Worm (Caenorhabditis elegans) whole organism, midembryonic: ENCODE data around the gene Y82E9BR.5.

ENCODE experiments used
- flt-1 ChIP-seq: fragments of 200-800 bp; sonication (Bioruptor generic); IDR thresholded peaks from 2 replicates; pipeline ENCODE4 v1.3.6; 2022; ENCODE audit warnings: missing genetic modification characterization, missing compliant biosample characterization
- ref-1 ChIP-seq: fragments of 200-800 bp; sonication (Bioruptor generic); conservative IDR thresholded peaks from 2 replicates; pipeline ENCODE4 v1.3.6; 2022; ENCODE audit warnings: missing genetic modification reagents, missing genetic modification characterization, missing compliant biosample characterization

DNA sequence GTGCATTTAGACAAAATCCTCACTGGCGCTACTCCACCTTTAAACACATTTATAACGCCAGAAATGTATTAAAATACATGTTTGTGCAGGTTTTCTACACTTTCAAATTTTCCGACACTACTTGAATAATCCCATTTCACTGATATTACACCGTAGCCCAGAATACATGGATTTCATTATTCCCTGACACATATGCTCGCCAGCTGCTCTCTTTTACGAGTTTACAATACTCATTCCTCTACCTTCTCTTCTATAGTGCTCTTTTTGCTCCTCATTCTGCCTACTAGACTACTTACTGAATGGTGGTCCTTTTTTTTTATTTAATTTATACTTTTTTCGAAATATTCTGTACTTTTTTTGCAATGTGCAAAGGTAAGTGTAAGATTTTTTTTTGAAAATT, 11.6 kb upstream of the Y82E9BR.5 start:
- TF ChIP-seq flt-1 (GFP tag; lab: Robert Waterston, UW) (no peak), ref-1 (GFP tag; lab: Robert Waterston, UW) (no peak)
